Worm (Caenorhabditis elegans) whole organism, L1 larva: ENCODE measurements around the gene praf-3.

Source experiments
- ceh-90 ChIP-seq: sonication (generic microtip); optimal IDR thresholded peaks from 2 replicates; lab custom pipeline; 2016; ENCODE audit warnings: missing genetic modification characterization, missing compliant biosample characterization
- egl-27 ChIP-seq, 2 experiments: fragments of 150-350 bp in 1 of 2; sonication (generic microtip); optimal IDR thresholded peaks; 3 replicates each; lab custom pipeline; 2017 to 2018; ENCODE audit warnings: missing biosample characterization in 2 of 2, missing genetic modification characterization in 2 of 2, missing genetic modification reagents in 2 of 2
- elt-2 ChIP-seq: sonication (generic microtip); optimal IDR thresholded peaks from 2 replicates; lab custom pipeline; 2016; ENCODE audit warnings: missing genetic modification characterization, mild to moderate bottlenecking, inconsistent platforms, missing compliant biosample characterization, missing genetic modification reagents
- nhr-12 ChIP-seq: sonication (generic microtip); optimal IDR thresholded peaks from 2 replicates; lab custom pipeline; 2017; ENCODE audit warnings: missing biosample characterization, missing genetic modification characterization

ce11 chrIV:8342385-8342784, 37.4 kb upstream of the praf-3 start, which contains the start of gene lgc-5:
- TF ChIP-seq ceh-90 (no peak), nhr-12 (tag; lab: Kevin White, UChicago) (no peak), egl-27 (tag; optimal IDR thresholded peaks at IDR 0.05; lab: Kevin White, UChicago) (no peak), elt-2 (no peak)
